Worm (Caenorhabditis elegans) whole organism, mixed stage, embryonic: ENCODE measurements around the gene srsx-27.

ENCODE experiments used
- ceh-39 ChIP-seq: fragments of 150-350 bp; optimal IDR thresholded peaks from 2 replicates; lab custom pipeline; 2014; ENCODE audit warnings: missing biosample characterization, missing genetic modification characterization
- ceh-83 ChIP-seq: fragments of 200-800 bp; sonication (Bioruptor generic); optimal IDR thresholded peaks from 2 replicates; lab custom pipeline; 2018; ENCODE audit warnings: mild to moderate bottlenecking, missing genetic modification characterization, missing compliant biosample characterization
- drap-1 ChIP-seq: fragments of 200-800 bp; sonication (Bioruptor generic); optimal IDR thresholded peaks from 3 replicates; lab custom pipeline; 2018; ENCODE audit warnings: mild to moderate bottlenecking, missing genetic modification characterization, missing compliant biosample characterization
- elt-3 ChIP-seq: fragments of 150-350 bp; optimal IDR thresholded peaks from 2 replicates; lab custom pipeline; 2014; ENCODE audit warnings: missing biosample characterization, missing genetic modification characterization
- lsy-2 ChIP-seq: fragments of 150-350 bp; optimal IDR thresholded peaks from 2 replicates; lab custom pipeline; 2014; ENCODE audit warnings: missing biosample characterization, missing genetic modification characterization
- nhr-12 ChIP-seq: fragments of 150-350 bp; optimal IDR thresholded peaks from 2 replicates; lab custom pipeline; 2014; ENCODE audit warnings: missing biosample characterization, missing genetic modification characterization
- nhr-76 ChIP-seq: sonication (generic microtip); optimal IDR thresholded peaks from 2 replicates; lab custom pipeline; 2017; ENCODE audit warnings: missing biosample characterization, missing genetic modification characterization
- pha-4 ChIP-seq: fragments of 150-350 bp; optimal IDR thresholded peaks from 2 replicates; lab custom pipeline; 2018; ENCODE audit warnings: missing biosample characterization, missing genetic modification reagents, missing genetic modification characterization
- tbx-8 ChIP-seq: fragments of 200-800 bp; sonication (Bioruptor generic); optimal IDR thresholded peaks from 2 replicates; lab custom pipeline; 2018; ENCODE audit warnings: mild to moderate bottlenecking, missing genetic modification characterization, moderate library complexity, missing compliant biosample characterization
- unc-62 ChIP-seq: fragments of 150-350 bp; optimal IDR thresholded peaks from 2 replicates; lab custom pipeline; 2014; ENCODE audit warnings: missing biosample characterization, missing genetic modification reagents, missing genetic modification characterization

- TF ChIP-seq unc-62 (GFP tag; lab: Kevin White, UChicago) (no peak), lsy-2 (tag; lab: Kevin White, UChicago) (no peak), ceh-83 (GFP tag; lab: Kevin White, UChicago) (no peak), tbx-8 (GFP tag; lab: Kevin White, UChicago) (no peak), ceh-39 (tag; lab: Kevin White, UChicago) (no peak), nhr-76 (tag; lab: Kevin White, UChicago) (no peak), drap-1 (GFP tag; lab: Kevin White, UChicago) (no peak), nhr-12 (tag; lab: Kevin White, UChicago) (no peak), pha-4 (tag; lab: Kevin White, UChicago) (no peak), elt-3 (tag; lab: Kevin White, UChicago) (no peak)
These were observed 24.9 kb upstream of the srsx-27 start, which contains the start of gene C08B6.10 for ce11 chrV:10124799-10125548.
